Fruit fly (Drosophila melanogaster) whole organism, embryonic: ENCODE results near the gene CG42307.

Experiments used
- C15 ChIP-seq: fragments of 200-800 bp; sonication (Bioruptor generic); IDR thresholded peaks from 3 replicates; pipeline ENCODE4 v1.3.6; 2022; ENCODE audit warnings: missing biosample characterization, missing genetic modification characterization
- CG11695 ChIP-seq: fragments of 200-800 bp; sonication (Bioruptor generic); IDR thresholded peaks from 3 replicates; pipeline ENCODE4 v1.3.6; 2022; ENCODE audit warnings: missing biosample characterization, missing genetic modification characterization
- CG11696 ChIP-seq: fragments of 200-800 bp; sonication (Bioruptor generic); IDR thresholded peaks from 2 replicates; pipeline ENCODE4 v1.3.6; 2022; ENCODE audit warnings: missing biosample characterization, missing genetic modification characterization
- CG11723 ChIP-seq: fragments of 200-800 bp; sonication (Bioruptor generic); optimal IDR thresholded peaks from 2 replicates; lab custom pipeline; 2017; ENCODE audit warnings: missing biosample characterization, mild to moderate bottlenecking, missing genetic modification characterization
- CG12104 ChIP-seq: fragments of 200-800 bp; sonication (Bioruptor generic); optimal IDR thresholded peaks from 3 replicates; lab custom pipeline; 2016; ENCODE audit warnings: missing biosample characterization, missing genetic modification characterization
- CG12155 ChIP-seq: fragments of 200-800 bp; sonication (Bioruptor generic); optimal IDR thresholded peaks from 3 replicates; lab custom pipeline; 2016; ENCODE audit warnings: missing biosample characterization, missing genetic modification characterization
- CG14050 ChIP-seq: fragments of 200-800 bp; sonication (Bioruptor generic); IDR thresholded peaks from 3 replicates; pipeline ENCODE4 v1.3.6; 2022; ENCODE audit warnings: missing biosample characterization, missing genetic modification characterization
- CG15011 ChIP-seq: fragments of 200-800 bp; sonication (Bioruptor generic); optimal IDR thresholded peaks from 3 replicates; lab custom pipeline; 2018; ENCODE audit warnings: missing biosample characterization, mild to moderate bottlenecking, missing genetic modification characterization
- CG15601 ChIP-seq: fragments of 200-800 bp; sonication (Bioruptor generic); optimal IDR thresholded peaks from 3 replicates; lab custom pipeline; 2019; ENCODE audit warnings: missing biosample characterization, mild to moderate bottlenecking, missing genetic modification characterization, moderate library complexity
- CG16779 ChIP-seq: fragments of 200-800 bp; sonication (Bioruptor generic); IDR thresholded peaks from 2 replicates; pipeline ENCODE4 v1.3.6; 2022; ENCODE audit warnings: missing biosample characterization, missing genetic modification characterization
- CG3163 ChIP-seq: fragments of 200-800 bp; sonication (Bioruptor generic); optimal IDR thresholded peaks from 3 replicates; lab custom pipeline; 2016; ENCODE audit warnings: missing biosample characterization, missing genetic modification characterization
- CG32772 ChIP-seq: fragments of 200-800 bp; sonication (Bioruptor generic); IDR thresholded peaks from 2 replicates; pipeline ENCODE4 v1.3.6; 2022; ENCODE audit warnings: missing biosample characterization, missing genetic modification characterization
- CG3838 ChIP-seq: fragments of 200-800 bp; sonication (Bioruptor generic); optimal IDR thresholded peaks from 3 replicates; lab custom pipeline; 2016; ENCODE audit warnings: missing biosample characterization, missing genetic modification characterization
- CG4360 ChIP-seq: fragments of 200-800 bp; sonication (Bioruptor generic); IDR thresholded peaks from 2 replicates; pipeline ENCODE4 v1.3.6; 2022; ENCODE audit warnings: missing biosample characterization, missing genetic modification characterization
- CG6254 ChIP-seq: fragments of 200-800 bp; sonication (Bioruptor generic); optimal IDR thresholded peaks from 3 replicates; lab custom pipeline; 2017; ENCODE audit warnings: mild to moderate bottlenecking, missing biosample characterization, missing genetic modification reagents, missing genetic modification characterization
- CG6654 ChIP-seq: fragments of 200-800 bp; sonication (Bioruptor generic); optimal IDR thresholded peaks from 2 replicates; lab custom pipeline; 2017; ENCODE audit warnings: missing biosample characterization, mild to moderate bottlenecking, missing genetic modification characterization
- CG9609 ChIP-seq: fragments of 200-800 bp; sonication (Bioruptor generic); optimal IDR thresholded peaks from 3 replicates; lab custom pipeline; 2016; ENCODE audit warnings: missing biosample characterization, missing genetic modification characterization
- Dip3 ChIP-seq: fragments of 200-800 bp; sonication (Bioruptor generic); optimal IDR thresholded peaks from 3 replicates; lab custom pipeline; 2016; ENCODE audit warnings: missing biosample characterization, missing genetic modification characterization
- ERR ChIP-seq: fragments of 200-800 bp; sonication (Bioruptor generic); optimal IDR thresholded peaks from 2 replicates; lab custom pipeline; 2016; ENCODE audit warnings: missing biosample characterization, missing genetic modification characterization
- Eip74EF ChIP-seq, 2 experiments: fragments of 200-800 bp in 1 of 2; fragments of >200 bp in 1 of 2; sonication (Bioruptor generic) in 1 of 2; optimal IDR thresholded peaks; 2 replicates each; lab custom pipeline; 2017 to 2019; ENCODE audit warnings: missing biosample characterization in 2 of 2, missing genetic modification characterization in 2 of 2, mild to moderate bottlenecking in 1 of 2, moderate library complexity in 1 of 2
- Fer2 ChIP-seq: fragments of 200-800 bp; sonication (Bioruptor generic); optimal IDR thresholded peaks from 2 replicates; lab custom pipeline; 2018; ENCODE audit warnings: missing biosample characterization, mild to moderate bottlenecking, missing genetic modification characterization, moderate library complexity
- HLH4C ChIP-seq: fragments of 200-800 bp; sonication (Bioruptor generic); IDR thresholded peaks from 3 replicates; pipeline ENCODE4 v1.3.6; 2022; ENCODE audit warnings: missing biosample characterization, missing genetic modification characterization; ENCODE audit not compliant: partially characterized antibody
- NC2β ChIP-seq: fragments of 200-800 bp; sonication (Bioruptor generic); optimal IDR thresholded peaks from 2 replicates; lab custom pipeline; 2016; ENCODE audit warnings: missing biosample characterization, missing genetic modification characterization
- Nf-YB ChIP-seq: fragments of 200-800 bp; sonication (Bioruptor generic); optimal IDR thresholded peaks from 3 replicates; lab custom pipeline; 2019; ENCODE audit warnings: missing biosample characterization, mild to moderate bottlenecking, missing genetic modification characterization, moderate library complexity
- Nf-YC ChIP-seq: fragments of 200-800 bp; optimal IDR thresholded peaks from 3 replicates; lab custom pipeline; 2019; ENCODE audit warnings: missing biosample characterization, mild to moderate bottlenecking, missing genetic modification characterization, moderate library complexity
- Optix ChIP-seq: fragments of 200-800 bp; sonication (Bioruptor generic); IDR thresholded peaks from 3 replicates; pipeline ENCODE4 v1.3.6; 2022; ENCODE audit warnings: missing biosample characterization, missing genetic modification characterization
- Rx ChIP-seq: fragments of 200-800 bp; sonication (Bioruptor generic); IDR thresholded peaks from 2 replicates; pipeline ENCODE4 v1.3.6; 2022; ENCODE audit warnings: missing biosample characterization, missing genetic modification characterization
- Usf ChIP-seq: fragments of 200-800 bp; sonication (Bioruptor generic); optimal IDR thresholded peaks from 2 replicates; lab custom pipeline; 2017; ENCODE audit warnings: missing genotype, missing biosample characterization, missing genetic modification characterization
- al ChIP-seq: fragments of 200-800 bp; sonication (Bioruptor generic); IDR thresholded peaks from 2 replicates; pipeline ENCODE4 v1.3.6; 2022; ENCODE audit warnings: missing biosample characterization, missing genetic modification characterization
- cas ChIP-seq: fragments of 200-800 bp; sonication (Bioruptor generic); IDR thresholded peaks from 2 replicates; pipeline ENCODE4 v1.3.6; 2022; ENCODE audit warnings: missing biosample characterization, missing genetic modification characterization
- danr ChIP-seq: fragments of 200-800 bp; sonication (Bioruptor generic); IDR thresholded peaks from 2 replicates; pipeline ENCODE4 v1.3.6; 2022; ENCODE audit warnings: missing biosample characterization, missing genetic modification characterization
- esg ChIP-seq: fragments of 200-800 bp; sonication (Bioruptor generic); conservative IDR thresholded peaks from 2 replicates; pipeline ENCODE4 v1.3.6; 2022; ENCODE audit warnings: missing biosample characterization, missing genetic modification characterization
- fd3F ChIP-seq: fragments of 200-800 bp; sonication (Bioruptor generic); optimal IDR thresholded peaks from 2 replicates; lab custom pipeline; 2018; ENCODE audit warnings: missing biosample characterization, mild to moderate bottlenecking, missing genetic modification characterization, moderate library complexity
- ftz-f1 ChIP-seq: fragments of 200-800 bp; sonication (Bioruptor generic); optimal IDR thresholded peaks from 2 replicates; lab custom pipeline; 2016; ENCODE audit warnings: missing biosample characterization, missing genetic modification characterization
- gsb ChIP-seq: fragments of 200-800 bp; sonication (Bioruptor generic); IDR thresholded peaks from 2 replicates; pipeline ENCODE4 v1.3.6; 2022; ENCODE audit warnings: missing biosample characterization, missing genetic modification characterization
- h ChIP-seq: fragments of >200 bp; optimal IDR thresholded peaks from 2 replicates; lab custom pipeline; 2017
- ind ChIP-seq: fragments of 200-800 bp; sonication (Bioruptor generic); optimal IDR thresholded peaks from 3 replicates; lab custom pipeline; 2016; ENCODE audit warnings: missing biosample characterization, missing genetic modification characterization
- kah ChIP-seq: fragments of 200-800 bp; sonication (Bioruptor generic); optimal IDR thresholded peaks from 2 replicates; lab custom pipeline; 2018; ENCODE audit warnings: missing biosample characterization, mild to moderate bottlenecking, missing genetic modification characterization
- kni ChIP-seq: fragments of 200-800 bp; sonication (Bioruptor generic); optimal IDR thresholded peaks from 3 replicates; lab custom pipeline; 2017; ENCODE audit warnings: mild to moderate bottlenecking, missing biosample characterization, missing genetic modification reagents, missing genetic modification characterization
- lab ChIP-seq: fragments of 200-800 bp; sonication (Bioruptor generic); optimal IDR thresholded peaks from 3 replicates; lab custom pipeline; 2017; ENCODE audit warnings: missing biosample characterization, missing genetic modification characterization, mild to moderate bottlenecking, moderate library complexity, missing genetic modification reagents
- lbe ChIP-seq: fragments of 200-800 bp; sonication (Bioruptor generic); optimal IDR thresholded peaks from 2 replicates; lab custom pipeline; 2016; ENCODE audit warnings: missing biosample characterization, mild to moderate bottlenecking, missing genetic modification characterization
- mam ChIP-seq: fragments of 200-800 bp; sonication (Bioruptor generic); optimal IDR thresholded peaks from 3 replicates; lab custom pipeline; 2016; ENCODE audit warnings: missing biosample characterization, missing genetic modification characterization
- mld ChIP-seq: fragments of 200-800 bp; sonication (Bioruptor generic); IDR thresholded peaks from 3 replicates; pipeline ENCODE4 v1.3.6; 2022; ENCODE audit warnings: missing biosample characterization, missing genetic modification characterization; ENCODE audit not compliant: partially characterized antibody
- pb ChIP-seq: fragments of 200-800 bp; sonication (Bioruptor generic); optimal IDR thresholded peaks from 3 replicates; lab custom pipeline; 2016; ENCODE audit warnings: missing biosample characterization, missing genetic modification characterization
- ro ChIP-seq: fragments of 200-800 bp; sonication (Bioruptor generic); IDR thresholded peaks from 2 replicates; pipeline ENCODE4 v1.3.6; 2022; ENCODE audit warnings: missing biosample characterization, missing genetic modification characterization
- sc ChIP-seq, 3 experiments: fragments of >200 bp in 2 of 3; fragments of 200-800 bp in 1 of 3; sonication (Bioruptor generic) in 1 of 3; optimal IDR thresholded peaks; 2 replicates in 2 of 3; 3 replicates in 1 of 3; lab custom pipeline; 2017; ENCODE audit warnings: mild to moderate bottlenecking in 1 of 3, missing biosample characterization in 1 of 3, missing genetic modification characterization in 1 of 3, missing genetic modification reagents in 1 of 3
- slbo ChIP-seq: fragments of 200-800 bp; sonication (Bioruptor generic); IDR thresholded peaks from 2 replicates; pipeline ENCODE4 v1.3.6; 2022; ENCODE audit warnings: missing biosample characterization, missing genetic modification characterization
- tap ChIP-seq: fragments of 200-800 bp; optimal IDR thresholded peaks from 3 replicates; lab custom pipeline; 2019; ENCODE audit warnings: missing biosample characterization, mild to moderate bottlenecking, missing genetic modification characterization, moderate library complexity
- twi ChIP-seq: fragments of 200-800 bp; optimal IDR thresholded peaks from 2 replicates; lab custom pipeline; 2019; ENCODE audit warnings: missing biosample characterization, mild to moderate bottlenecking, missing genetic modification characterization, moderate library complexity
- vnd ChIP-seq: fragments of 200-800 bp; sonication (Bioruptor generic); IDR thresholded peaks from 3 replicates; pipeline ENCODE4 v1.3.6; 2022; ENCODE audit warnings: missing biosample characterization, missing genetic modification characterization; ENCODE audit not compliant: partially characterized antibody

Gene CG42307

DNA sequence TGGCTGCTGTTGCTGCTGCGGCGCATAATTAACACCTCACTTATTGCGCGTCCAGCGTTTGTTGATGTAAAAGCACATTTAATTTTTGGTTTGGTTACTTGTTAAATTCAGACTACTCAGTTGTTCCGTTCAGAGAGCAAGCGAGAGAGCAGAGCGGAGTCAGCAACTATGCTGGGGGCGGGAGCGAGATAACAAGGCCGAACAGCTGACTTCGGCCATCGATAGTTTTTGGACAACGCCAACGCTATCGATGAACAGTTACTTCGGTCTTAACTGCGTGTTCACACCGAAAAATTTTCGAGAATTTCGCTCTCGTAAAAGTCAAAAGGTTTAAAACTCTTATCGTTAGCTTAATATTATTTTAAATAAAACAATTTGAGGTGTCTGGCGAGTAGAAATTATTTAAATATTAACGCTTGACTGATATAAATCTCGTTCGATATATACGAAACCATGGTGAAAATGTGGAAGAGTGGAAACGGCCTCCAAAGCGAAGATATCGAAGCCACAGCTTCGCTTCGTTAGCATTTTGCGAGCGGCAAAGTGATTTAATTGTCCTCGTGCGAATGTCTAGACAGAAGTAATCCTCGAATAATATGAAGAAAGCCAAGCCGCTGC, 52.5 kb downstream of the CG42307 start, which contains the start of the genes SMSr and smid (continued):
- no peak for TF ChIP-seq cas (GFP tag; lab: Robert Waterston, UW)
- peak; percentile 25 to 73 for TF ChIP-seq Eip74EF (GFP tag; optimal IDR thresholded peaks at IDR 0.05; lab: Kevin White, UChicago)
- TF ChIP-seq C15, result no peak
- TF ChIP-seq CG9609 (GFP tag; lab: Kevin White, UChicago), result peak; percentile 20
- no peak for TF ChIP-seq h
- TF ChIP-seq Nf-YB, result peak; percentile 2
- no peak for TF ChIP-seq ERR (GFP tag; lab: Kevin White, UChicago)
- TF ChIP-seq CG12104, result no peak
- TF ChIP-seq esg (GFP tag; lab: Robert Waterston, UW), result no peak
- TF ChIP-seq CG3163, result peak; percentile 24
- peak; percentile 39 for TF ChIP-seq Usf
- no peak for TF ChIP-seq CG15601
- TF ChIP-seq ind (GFP tag; lab: Kevin White, UChicago), result peak; percentile 58
- no peak for TF ChIP-seq CG11695 (GFP tag; lab: Robert Waterston, UW)
- TF ChIP-seq ro (GFP tag; lab: Robert Waterston, UW), result no peak
- TF ChIP-seq CG11723 (GFP tag; lab: Kevin White, UChicago), result peak; percentile 35
- no peak for TF ChIP-seq pb (GFP tag; lab: Kevin White, UChicago)
- no peak for TF ChIP-seq CG3838 (GFP tag; lab: Kevin White, UChicago)
- peak; percentile 64 for TF ChIP-seq CG12155 (GFP tag; lab: Kevin White, UChicago)
- no peak for TF ChIP-seq Fer2 (tag; lab: Kevin White, UChicago)
- no peak for TF ChIP-seq CG14050 (GFP tag; lab: Robert Waterston, UW)
- TF ChIP-seq tap (tag; lab: Kevin White, UChicago), result no peak
- TF ChIP-seq lbe (GFP tag; lab: Kevin White, UChicago), result peak; percentile 17
- peak; percentile 50; the same call in 1 of the 2 replicates for TF ChIP-seq danr (GFP tag; lab: Robert Waterston, UW)
- TF ChIP-seq Optix, result no peak
- TF ChIP-seq CG6254 (GFP tag; lab: Kevin White, UChicago), result no peak
- peak; percentile 64 for TF ChIP-seq al (GFP tag; lab: Robert Waterston, UW)
- no peak for TF ChIP-seq CG6654
- no peak for TF ChIP-seq CG4360 (GFP tag; lab: Robert Waterston, UW)
- TF ChIP-seq ftz-f1 (GFP tag; lab: Kevin White, UChicago), result peak; percentile 85
- no peak for TF ChIP-seq Nf-YC (tag; lab: Kevin White, UChicago)
- no peak for TF ChIP-seq CG11696 (GFP tag; lab: Robert Waterston, UW)
- TF ChIP-seq CG15011 (GFP tag; lab: Kevin White, UChicago), result peak; percentile 20
- no peak for TF ChIP-seq gsb (GFP tag; lab: Robert Waterston, UW)
- peak; percentile 76 for TF ChIP-seq slbo (GFP tag; lab: Robert Waterston, UW)
- no peak for TF ChIP-seq sc (optimal IDR thresholded peaks at IDR 0.05; lab: Kevin White, UChicago)
- TF ChIP-seq sc (GFP tag; optimal IDR thresholded peaks at IDR 0.05; lab: Kevin White, UChicago), result peak; percentile 31
- peak; percentile 91 for TF ChIP-seq vnd
- TF ChIP-seq HLH4C (GFP tag; lab: Robert Waterston, UW), result peak; percentile 88
- TF ChIP-seq kah (GFP tag; lab: Kevin White, UChicago), result no peak
- TF ChIP-seq twi (tag; lab: Kevin White, UChicago), result peak; percentile 42
- TF ChIP-seq CG16779 (GFP tag; lab: Robert Waterston, UW), result no peak
- peak; percentile 66 for TF ChIP-seq mam
- TF ChIP-seq kni, result peak; percentile 47
- TF ChIP-seq lab (GFP tag; lab: Kevin White, UChicago), result peak; percentile 51
- TF ChIP-seq Rx (GFP tag; lab: Robert Waterston, UW), result 0 out of 2 replicates have a peak, but pooled peaks have one; percentile 10
- peak; percentile 55; the same call in 1 of the 2 replicates for TF ChIP-seq CG32772
- peak; percentile 80 for TF ChIP-seq mld (GFP tag; lab: Robert Waterston, UW)
- TF ChIP-seq Dip3 (GFP tag; lab: Kevin White, UChicago), result peak; percentile 62
- peak; percentile 3 for TF ChIP-seq fd3F (GFP tag; lab: Kevin White, UChicago)
- peak; percentile 53 for TF ChIP-seq NC2β (GFP tag; lab: Kevin White, UChicago)
